Worm (Caenorhabditis elegans) whole organism, L4 larva: ENCODE data around the gene F29C12.6.

Source experiments
- ama-1 ChIP-seq: fragments of 150-350 bp; optimal IDR thresholded peaks from 2 replicates; lab custom pipeline; 2014; ENCODE audit warnings: inconsistent platforms, mixed read lengths
- daf-19 ChIP-seq: fragments of 200-800 bp; sonication (Bioruptor generic); conservative IDR thresholded peaks from 2 replicates; pipeline ENCODE4 v1.3.6; 2022; ENCODE audit warnings: missing genetic modification characterization, missing compliant biosample characterization
- dmd-9 ChIP-seq: fragments of 200-800 bp; sonication (Bioruptor generic); IDR thresholded peaks from 2 replicates; pipeline ENCODE4 v1.3.6; 2022; ENCODE audit warnings: missing genetic modification reagents, missing genetic modification characterization, missing compliant biosample characterization
- dpl-1 ChIP-seq: fragments of 150-350 bp; optimal IDR thresholded peaks from 2 replicates; lab custom pipeline; 2014; ENCODE audit warnings: missing biosample characterization, missing genetic modification reagents, missing genetic modification characterization
- fkh-10 ChIP-seq: fragments of 150-350 bp; optimal IDR thresholded peaks from 2 replicates; lab custom pipeline; 2014; ENCODE audit warnings: missing biosample characterization, missing genetic modification reagents, missing genetic modification characterization
- hif-1 ChIP-seq, 2 experiments: sonication (generic microtip); optimal IDR thresholded peaks; 2 replicates each; lab custom pipeline; 2016 to 2017; ENCODE audit warnings: missing compliant biosample characterization in 2 of 2, missing genetic modification characterization in 2 of 2, missing genetic modification reagents in 2 of 2, missing genotype in 2 of 2, mild to moderate bottlenecking in 1 of 2
- lin-13 ChIP-seq: fragments of 150-350 bp; optimal IDR thresholded peaks from 2 replicates; lab custom pipeline; 2014; ENCODE audit warnings: missing biosample characterization, missing genetic modification reagents, missing genetic modification characterization
- lin-39 ChIP-seq: fragments of 150-350 bp; optimal IDR thresholded peaks from 2 replicates; lab custom pipeline; 2014; ENCODE audit warnings: missing biosample characterization, missing genetic modification reagents, missing genetic modification characterization
- lir-3 ChIP-seq: sonication (generic microtip); optimal IDR thresholded peaks from 2 replicates; lab custom pipeline; 2016; ENCODE audit warnings: mild to moderate bottlenecking, missing genetic modification characterization, missing compliant biosample characterization
- madf-5 ChIP-seq, 2 experiments: fragments of 200-800 bp; sonication (Bioruptor generic); IDR thresholded peaks; 2 replicates each; pipeline ENCODE4 v1.3.6; 2022; ENCODE audit warnings: missing compliant biosample characterization in 2 of 2, missing genetic modification characterization in 2 of 2
- mdl-1 ChIP-seq, 2 experiments: fragments of 150-350 bp in 1 of 2; sonication (generic microtip) in 1 of 2; optimal IDR thresholded peaks; 2 replicates each; lab custom pipeline; 2014 to 2017; ENCODE audit warnings: missing biosample characterization in 2 of 2, missing genetic modification characterization in 2 of 2
- mep-1 ChIP-seq: fragments of 150-350 bp; sonication (generic microtip); optimal IDR thresholded peaks from 3 replicates; lab custom pipeline; 2014; ENCODE audit warnings: missing biosample characterization, missing genetic modification characterization
- nhr-28 ChIP-seq: fragments of 150-350 bp; optimal IDR thresholded peaks from 2 replicates; lab custom pipeline; 2014; ENCODE audit warnings: missing biosample characterization, missing genetic modification characterization
- unc-39 ChIP-seq: sonication (generic microtip); optimal IDR thresholded peaks from 2 replicates; lab custom pipeline; 2017; ENCODE audit warnings: missing biosample characterization, missing genetic modification characterization

- TF ChIP-seq nhr-28 (tag; lab: Kevin White, UChicago) (no peak), daf-19 (GFP tag; lab: Robert Waterston, UW) (no peak), lir-3 (no peak), madf-5 (GFP tag; IDR thresholded peaks at IDR 0.05; lab: Robert Waterston, UW) (no peak), unc-39 (tag; lab: Kevin White, UChicago) (no peak), dmd-9 (GFP tag; lab: Robert Waterston, UW) (no peak), mep-1 (tag; lab: Kevin White, UChicago) (no peak), ama-1 (no peak), dpl-1 (GFP tag; lab: Kevin White, UChicago) (no peak), fkh-10 (GFP tag; lab: Kevin White, UChicago) (no peak), lin-13 (no peak), mdl-1 (tag; optimal IDR thresholded peaks at IDR 0.05; lab: Kevin White, UChicago) (no peak), hif-1 (tag; optimal IDR thresholded peaks at IDR 0.05; lab: Kevin White, UChicago) (no peak), lin-39 (tag; lab: Kevin White, UChicago) (no peak)
Observed at ce11 chrII:13096345-13096744, 33.4 kb upstream of the F29C12.6 start.
